Fruit fly (Drosophila melanogaster) whole organism, embryonic: ENCODE measurements around the gene Or67a.

Experiments used
- Awh ChIP-seq: fragments of 200-800 bp; sonication (Bioruptor generic); IDR thresholded peaks from 2 replicates; pipeline ENCODE4, ENCODE4 v1.3.6; 2022; ENCODE audit warnings: missing biosample characterization, missing genetic modification characterization
- CG10321 ChIP-seq: fragments of 200-800 bp; sonication (Bioruptor generic); IDR thresholded peaks from 2 replicates; pipeline ENCODE4 v1.3.6; 2022; ENCODE audit warnings: missing biosample characterization, missing genetic modification characterization
- CG10959 ChIP-seq: fragments of 200-800 bp; sonication (Bioruptor generic); IDR thresholded peaks from 2 replicates; pipeline ENCODE4 v1.3.6; 2022; ENCODE audit warnings: missing biosample characterization, missing genetic modification characterization
- CG1233 ChIP-seq: fragments of 200-800 bp; sonication (Bioruptor generic); optimal IDR thresholded peaks from 4 replicates; lab custom pipeline; 2018; ENCODE audit warnings: missing biosample characterization, mild to moderate bottlenecking, missing genetic modification characterization
- CG12391 ChIP-seq: fragments of 200-800 bp; sonication (Bioruptor generic); optimal IDR thresholded peaks from 3 replicates; lab custom pipeline; 2018; ENCODE audit warnings: missing biosample characterization, mild to moderate bottlenecking, missing genetic modification characterization, moderate library complexity
- CG13894 ChIP-seq: fragments of 200-800 bp; sonication (Bioruptor generic); optimal IDR thresholded peaks from 3 replicates; lab custom pipeline; 2018; ENCODE audit warnings: missing biosample characterization, mild to moderate bottlenecking, missing genetic modification characterization, moderate library complexity
- CG15514 ChIP-seq: fragments of 200-800 bp; sonication (Bioruptor generic); optimal IDR thresholded peaks from 3 replicates; lab custom pipeline; 2017; ENCODE audit warnings: missing biosample characterization, missing genetic modification characterization, mild to moderate bottlenecking, moderate library complexity, missing genetic modification reagents
- CG15601 ChIP-seq: fragments of 200-800 bp; sonication (Bioruptor generic); optimal IDR thresholded peaks from 3 replicates; lab custom pipeline; 2019; ENCODE audit warnings: missing biosample characterization, mild to moderate bottlenecking, missing genetic modification characterization, moderate library complexity
- CG17385 ChIP-seq: fragments of 200-800 bp; sonication (Bioruptor generic); optimal IDR thresholded peaks from 3 replicates; lab custom pipeline; 2018; ENCODE audit warnings: missing biosample characterization, mild to moderate bottlenecking, missing genetic modification characterization
- CG2712 ChIP-seq: fragments of 200-800 bp; optimal IDR thresholded peaks from 3 replicates; lab custom pipeline; 2019; ENCODE audit warnings: missing biosample characterization, mild to moderate bottlenecking, missing genetic modification characterization, moderate library complexity
- CG33213 ChIP-seq: fragments of 200-800 bp; sonication (Bioruptor generic); optimal IDR thresholded peaks from 3 replicates; lab custom pipeline; 2016; ENCODE audit warnings: missing biosample characterization, missing genetic modification characterization
- CG3726 ChIP-seq: fragments of 200-800 bp; sonication (Bioruptor generic); IDR thresholded peaks from 3 replicates; pipeline ENCODE4, ENCODE4 v1.3.6; 2022; ENCODE audit warnings: missing biosample characterization, missing genetic modification characterization
- CG3995 ChIP-seq: fragments of 200-800 bp; sonication (Bioruptor generic); optimal IDR thresholded peaks from 3 replicates; lab custom pipeline; 2016; ENCODE audit warnings: missing biosample characterization, missing genetic modification characterization
- CG6791 ChIP-seq: fragments of 200-800 bp; sonication (Bioruptor generic); IDR thresholded peaks from 3 replicates; pipeline ENCODE4 v1.3.6; 2022; ENCODE audit warnings: missing biosample characterization, missing genetic modification characterization; ENCODE audit not compliant: partially characterized antibody
- CG7987 ChIP-seq: fragments of 200-800 bp; sonication (Bioruptor generic); optimal IDR thresholded peaks from 2 replicates; lab custom pipeline; 2018; ENCODE audit warnings: missing biosample characterization, mild to moderate bottlenecking, missing genetic modification characterization, moderate library complexity
- CG8281 ChIP-seq: fragments of 200-800 bp; sonication (Bioruptor generic); optimal IDR thresholded peaks from 2 replicates; lab custom pipeline; 2018; ENCODE audit warnings: missing biosample characterization, mild to moderate bottlenecking, missing genetic modification characterization, moderate library complexity
- CG8290 ChIP-seq, 3 experiments: fragments of 200-800 bp; sonication (Bioruptor generic); optimal IDR thresholded peaks; 2 replicates each; lab custom pipeline; 2016 to 2019; ENCODE audit warnings: missing biosample characterization in 3 of 3, missing genetic modification characterization in 3 of 3, mild to moderate bottlenecking in 2 of 3, moderate library complexity in 1 of 3
- CG8359 ChIP-seq: fragments of 200-800 bp; sonication (Bioruptor generic); optimal IDR thresholded peaks from 2 replicates; lab custom pipeline; 2017; ENCODE audit warnings: missing biosample characterization, mild to moderate bottlenecking, missing genetic modification characterization, borderline replicate concordance
- CG9437 ChIP-seq: fragments of 200-800 bp; sonication (Bioruptor generic); optimal IDR thresholded peaks from 2 replicates; lab custom pipeline; 2018; ENCODE audit warnings: missing biosample characterization, mild to moderate bottlenecking, missing genetic modification characterization
- CG9797 ChIP-seq: fragments of 200-800 bp; sonication (Bioruptor generic); optimal IDR thresholded peaks from 3 replicates; lab custom pipeline; 2018; ENCODE audit warnings: missing biosample characterization, mild to moderate bottlenecking, missing genetic modification characterization
- CHES-1-like ChIP-seq: fragments of 200-800 bp; sonication (Bioruptor generic); optimal IDR thresholded peaks from 2 replicates; lab custom pipeline; 2016; ENCODE audit warnings: missing biosample characterization, missing genetic modification characterization
- Deaf1 ChIP-seq: fragments of 200-800 bp; optimal IDR thresholded peaks from 3 replicates; lab custom pipeline; 2019; ENCODE audit warnings: missing biosample characterization, mild to moderate bottlenecking, missing genetic modification characterization, moderate library complexity
- Kr ChIP-seq: fragments of 200-800 bp; sonication (Bioruptor generic); optimal IDR thresholded peaks from 2 replicates; lab custom pipeline; 2017; ENCODE audit warnings: missing biosample characterization, mild to moderate bottlenecking, missing genetic modification characterization
- Med ChIP-seq: fragments of 200-800 bp; sonication (Bioruptor generic); peaks from one replicate; lab custom pipeline; 2016; ENCODE audit warnings: missing biosample characterization, missing genetic modification characterization, mild to moderate bottlenecking, inconsistent platforms, moderate library complexity
- Nf-YC ChIP-seq: fragments of 200-800 bp; optimal IDR thresholded peaks from 3 replicates; lab custom pipeline; 2019; ENCODE audit warnings: missing biosample characterization, mild to moderate bottlenecking, missing genetic modification characterization, moderate library complexity
- Oaz ChIP-seq: fragments of 200-800 bp; sonication (Bioruptor generic); IDR thresholded peaks from 2 replicates; pipeline ENCODE4 v1.3.6; 2022; ENCODE audit warnings: missing biosample characterization, missing genetic modification characterization
- Trl ChIP-seq, 3 experiments: fragments of >200 bp in 2 of 3; fragments of 200-800 bp in 1 of 3; sonication (Bioruptor generic) in 1 of 3; optimal IDR thresholded peaks; 2 replicates in 1 of 3; 3 replicates in 2 of 3; lab custom pipeline; 2016 to 2017; ENCODE audit warnings: missing biosample characterization in 1 of 3, missing genetic modification characterization in 1 of 3
- Xbp1 ChIP-seq: fragments of 200-800 bp; sonication (Bioruptor generic); optimal IDR thresholded peaks from 3 replicates; lab custom pipeline; 2016; ENCODE audit warnings: missing biosample characterization, mild to moderate bottlenecking, missing genetic modification characterization
- Xrp1 ChIP-seq: fragments of 200-800 bp; sonication (Bioruptor generic); IDR thresholded peaks from 2 replicates; pipeline ENCODE4 v1.3.6; 2022; ENCODE audit warnings: missing biosample characterization, missing genetic modification characterization
- btn ChIP-seq: fragments of 200-800 bp; sonication (Bioruptor generic); optimal IDR thresholded peaks from 2 replicates; lab custom pipeline; 2016; ENCODE audit warnings: missing biosample characterization, missing genetic modification characterization
- chinmo ChIP-seq: fragments of 200-800 bp; sonication (Bioruptor generic); IDR thresholded peaks from 4 replicates; pipeline ENCODE4 v1.3.6; 2022; ENCODE audit warnings: missing biosample characterization, missing genetic modification characterization; ENCODE audit not compliant: partially characterized antibody
- corto ChIP-seq: fragments of 200-800 bp; sonication (Bioruptor generic); optimal IDR thresholded peaks from 2 replicates; lab custom pipeline; 2016; ENCODE audit warnings: missing biosample characterization, mild to moderate bottlenecking, missing genetic modification characterization, moderate library complexity
- crol ChIP-seq: fragments of 200-800 bp; sonication (Bioruptor generic); IDR thresholded peaks from 2 replicates; pipeline ENCODE4 v1.3.6; 2022; ENCODE audit warnings: missing biosample characterization, missing genetic modification characterization
- eve ChIP-seq, 2 experiments: fragments of >200 bp; optimal IDR thresholded peaks; 2 replicates each; lab custom pipeline; 2017; ENCODE audit warnings: missing biosample characterization in 2 of 2, missing genetic modification characterization in 2 of 2
- ewg ChIP-seq: fragments of 200-800 bp; sonication (Bioruptor generic); optimal IDR thresholded peaks from 3 replicates; lab custom pipeline; 2017; ENCODE audit warnings: mild to moderate bottlenecking, missing biosample characterization, missing genetic modification reagents, missing genetic modification characterization
- eyg ChIP-seq: fragments of 200-800 bp; sonication (Bioruptor generic); optimal IDR thresholded peaks from 3 replicates; lab custom pipeline; 2016; ENCODE audit warnings: missing biosample characterization, missing genetic modification characterization
- grau ChIP-seq: fragments of 200-800 bp; optimal IDR thresholded peaks from 3 replicates; lab custom pipeline; 2019; ENCODE audit warnings: missing biosample characterization, mild to moderate bottlenecking, missing genetic modification characterization, moderate library complexity
- gro ChIP-seq: fragments of 200-800 bp; sonication (Bioruptor generic); optimal IDR thresholded peaks from 2 replicates; lab custom pipeline; 2016; ENCODE audit warnings: missing biosample characterization, missing genetic modification characterization
- nom ChIP-seq: fragments of 200-800 bp; sonication (Bioruptor generic); optimal IDR thresholded peaks from 2 replicates; lab custom pipeline; 2017; ENCODE audit warnings: missing biosample characterization, missing genetic modification characterization, mild to moderate bottlenecking, moderate library complexity, missing genetic modification reagents
- pros ChIP-seq: fragments of 200-800 bp; sonication (Bioruptor generic); optimal IDR thresholded peaks from 3 replicates; lab custom pipeline; 2019; ENCODE audit warnings: missing biosample characterization, mild to moderate bottlenecking, missing genetic modification characterization, moderate library complexity
- sens-2 ChIP-seq: fragments of 200-800 bp; sonication (Bioruptor generic); IDR thresholded peaks from 2 replicates; pipeline ENCODE4 v1.3.6; 2022; ENCODE audit warnings: missing biosample characterization, missing genetic modification characterization
- seq ChIP-seq: fragments of 200-800 bp; sonication (Bioruptor generic); IDR thresholded peaks from 2 replicates; pipeline ENCODE4 v1.3.6; 2022; ENCODE audit warnings: missing biosample characterization, missing genetic modification characterization
- so ChIP-seq: fragments of 200-800 bp; sonication (Bioruptor generic); IDR thresholded peaks from 3 replicates; pipeline ENCODE4 v1.3.6; 2022; ENCODE audit warnings: missing biosample characterization, missing genetic modification characterization
- tgo ChIP-seq: fragments of 200-800 bp; sonication (Bioruptor generic); IDR thresholded peaks from 3 replicates; pipeline ENCODE4 v1.3.6; 2022; ENCODE audit warnings: missing biosample characterization, missing genetic modification characterization
- trem ChIP-seq: fragments of 200-800 bp; optimal IDR thresholded peaks from 3 replicates; lab custom pipeline; 2019; ENCODE audit warnings: missing biosample characterization, mild to moderate bottlenecking, missing genetic modification characterization, moderate library complexity
- ttk ChIP-seq: fragments of 200-800 bp; sonication (Bioruptor generic); IDR thresholded peaks from 2 replicates; pipeline ENCODE4 v2.1.2; 2022; ENCODE audit warnings: missing biosample characterization, missing genetic modification characterization
- tup ChIP-seq: fragments of 200-800 bp; sonication (Bioruptor generic); optimal IDR thresholded peaks from 2 replicates; lab custom pipeline; 2016; ENCODE audit warnings: missing biosample characterization, mild to moderate bottlenecking, missing genetic modification characterization, moderate library complexity

Or67a gene

dm6 chr3L:9509037-9509830, 19.6 kb upstream of the Or67a start, which contains the start of gene CG3408 (continued):
- TF ChIP-seq crol (GFP tag; lab: Robert Waterston, UW) (peak; percentile 88), CG7987 (peak; percentile 4), CG8281 (tag; lab: Kevin White, UChicago) (no peak), CG6791 (GFP tag; lab: Robert Waterston, UW) (0 out of 3 replicates have a peak, but pooled peaks have one; percentile 16), tgo (0 out of 3 replicates have a peak, but pooled peaks have one; percentile 10), tup (no peak), CG8290 (GFP tag; optimal IDR thresholded peaks at IDR 0.05; lab: Kevin White, UChicago) (peak; percentile 17), CG8290 (tag; optimal IDR thresholded peaks at IDR 0.05; lab: Kevin White, UChicago) (peak in 1 of 2 experiments; percentile 48), CG3995 (GFP tag; lab: Kevin White, UChicago) (peak; percentile 95), Nf-YC (tag; lab: Kevin White, UChicago) (peak; percentile 6), CG3726 (GFP tag; lab: Robert Waterston, UW) (no peak), gro (GFP tag; lab: Kevin White, UChicago) (peak; percentile 52), so (0 out of 3 replicates have a peak, but pooled peaks have one; percentile 11), CHES-1-like (GFP tag; lab: Kevin White, UChicago) (peak; percentile 33), Awh (no peak), nom (GFP tag; lab: Kevin White, UChicago) (peak; percentile 72), Xrp1 (GFP tag; lab: Robert Waterston, UW) (0 out of 2 replicates have a peak, but pooled peaks have one; percentile 18), CG1233 (GFP tag; lab: Kevin White, UChicago) (peak; percentile 56), sens-2 (GFP tag; lab: Robert Waterston, UW) (no peak), ttk (GFP tag; lab: Robert Waterston, UW) (0 out of 2 replicates have a peak, but pooled peaks have one; percentile 5), ewg (GFP tag; lab: Kevin White, UChicago) (peak; percentile 62), CG9437 (GFP tag; lab: Kevin White, UChicago) (peak; percentile 0), trem (peak; percentile 29), corto (GFP tag; lab: Kevin White, UChicago) (no peak), CG10959 (GFP tag; lab: Robert Waterston, UW) (peak; percentile 74; the same call in 1 of the 2 replicates), Deaf1 (tag; lab: Kevin White, UChicago) (peak; percentile 52), pros (GFP tag; lab: Kevin White, UChicago) (peak; percentile 95), eyg (GFP tag; lab: Kevin White, UChicago) (peak; percentile 18), chinmo (GFP tag; lab: Robert Waterston, UW) (peak; percentile 77; the same call in 1 of the 4 replicates), CG33213 (GFP tag; lab: Kevin White, UChicago) (peak; percentile 66), Med (peak; percentile 97), eve (GFP tag; optimal IDR thresholded peaks at IDR 0.05; lab: Kevin White, UChicago) (no peak), grau (tag; lab: Kevin White, UChicago) (no peak), Kr (GFP tag; lab: Kevin White, UChicago) (no peak), CG17385 (GFP tag; lab: Kevin White, UChicago) (no peak), CG13894 (tag; lab: Kevin White, UChicago) (peak; percentile 52), CG8359 (no peak), CG9797 (GFP tag; lab: Kevin White, UChicago) (peak; percentile 95), CG2712 (tag; lab: Kevin White, UChicago) (peak; percentile 31), CG12391 (tag; lab: Kevin White, UChicago) (peak; percentile 24), Trl (optimal IDR thresholded peaks at IDR 0.05; lab: Kevin White, UChicago) (peak in 1 of 2 experiments; percentile 20), Trl (GFP tag; optimal IDR thresholded peaks at IDR 0.05; lab: Kevin White, UChicago) (no peak), btn (GFP tag; lab: Kevin White, UChicago) (no peak), Xbp1 (GFP tag; lab: Kevin White, UChicago) (peak; percentile 0), CG15514 (peak; percentile 73), CG10321 (GFP tag; lab: Robert Waterston, UW) (peak; percentile 80), seq (GFP tag; lab: Robert Waterston, UW) (peak; percentile 64; the same call in 1 of the 2 replicates), Oaz (GFP tag; lab: Robert Waterston, UW) (no peak), CG15601 (tag; lab: Kevin White, UChicago) (peak; percentile 31)
